Fruit fly (Drosophila melanogaster): ENCODE measurements around the gene CG16986.

CG16986 gene

DNA sequence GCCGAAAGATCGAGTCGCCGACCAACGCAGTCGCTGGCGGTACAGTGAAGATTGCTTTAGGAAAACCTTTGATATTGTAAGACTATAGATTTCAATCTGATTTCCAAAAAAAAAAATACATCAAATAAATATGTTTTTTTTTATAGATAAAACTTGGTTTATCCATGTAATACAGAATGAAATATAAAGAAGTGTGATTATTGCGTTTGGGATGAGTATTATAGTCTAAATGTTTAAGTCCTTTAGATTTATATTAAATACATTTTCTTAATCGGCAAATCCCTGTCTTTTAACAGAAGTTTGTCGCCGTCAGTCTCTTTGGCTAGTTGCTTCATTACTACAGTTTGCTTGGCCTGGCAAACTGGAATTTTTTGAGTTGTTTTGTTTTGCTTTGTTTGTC is 18.3 kb upstream of the CG16986 start (continued):
- TF ChIP-seq CG2116 (GFP tag; optimal IDR thresholded peaks at IDR 0.05), result no peak
- TF ChIP-seq CG12299 (tag; optimal IDR thresholded peaks at IDR 0.05), result no peak
- no peak for TF ChIP-seq CG8765 (GFP tag; IDR thresholded peaks at IDR 0.05)
- TF ChIP-seq H2.0 (GFP tag; IDR thresholded peaks at IDR 0.05), result 0 out of 2 replicates have a peak, but pooled peaks have one; percentile 32
- TF ChIP-seq CG10654 (GFP tag; optimal IDR thresholded peaks at IDR 0.05), result no peak
- no peak for TF ChIP-seq fd102C (GFP tag; optimal IDR thresholded peaks at IDR 0.05)
- TF ChIP-seq CG15073 (GFP tag; optimal IDR thresholded peaks at IDR 0.05), result no peak
- TF ChIP-seq CG17612 (GFP tag; IDR thresholded peaks at IDR 0.05), result no peak
- no peak for TF ChIP-seq gcm (GFP tag; optimal IDR thresholded peaks at IDR 0.05)
- TF ChIP-seq Fer3 (tag; optimal IDR thresholded peaks at IDR 0.05), result no peak
- no peak for TF ChIP-seq Mad (GFP tag; optimal IDR thresholded peaks at IDR 0.05)

DNA sequence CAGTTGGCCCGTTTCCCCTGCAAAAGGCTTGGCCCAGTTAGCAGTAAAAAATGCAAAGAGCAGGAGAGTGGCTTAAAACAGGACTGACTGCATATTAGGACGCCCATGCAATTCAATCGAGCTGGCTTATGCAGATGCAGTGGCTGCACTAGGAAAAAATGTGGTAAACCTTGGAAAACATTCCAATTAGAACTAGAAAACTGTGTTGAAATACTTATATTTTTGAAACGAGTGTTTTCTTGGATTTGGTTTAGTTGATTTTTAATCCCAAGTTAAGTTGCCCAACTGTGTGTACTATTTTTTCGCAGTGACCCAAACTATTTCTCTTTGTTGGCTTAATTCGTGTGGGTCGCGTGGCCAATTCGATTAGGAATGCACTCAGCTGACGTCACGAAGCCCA is 17.8 kb upstream of the CG16986 start:
- no peak for TF ChIP-seq CG12104 (GFP tag; optimal IDR thresholded peaks at IDR 0.05)
- TF ChIP-seq sens (GFP tag), result peak; percentile 73
- peak; percentile 89 for TF ChIP-seq Drgx (GFP tag; IDR thresholded peaks at IDR 0.05)
- TF ChIP-seq CG3726 (GFP tag; IDR thresholded peaks at IDR 0.05), result 0 out of 3 replicates have a peak, but pooled peaks have one; percentile 24
- TF ChIP-seq ranshi (GFP tag; IDR thresholded peaks at IDR 0.05), result no peak
- TF ChIP-seq CG1603 (tag; optimal IDR thresholded peaks at IDR 0.05), result peak; percentile 41
- 0 out of 2 replicates have a peak, but pooled peaks have one; percentile 4 for TF ChIP-seq sens-2 (GFP tag; IDR thresholded peaks at IDR 0.05)
- TF ChIP-seq Ets65A (GFP tag), result peak; percentile 92
- TF ChIP-seq Sox102F (GFP tag; optimal IDR thresholded peaks at IDR 0.05), result peak; percentile 4
- no peak for TF ChIP-seq Hmx (GFP tag; optimal IDR thresholded peaks at IDR 0.05)
- TF ChIP-seq crol (GFP tag; IDR thresholded peaks at IDR 0.05), result peak; percentile 56; the same call in 1 of the 2 replicates
- TF ChIP-seq zfh1 (GFP tag; IDR thresholded peaks at IDR 0.05), result peak; percentile 43; the same call in 1 of the 3 replicates
- 0 out of 3 replicates have a peak, but pooled peaks have one; percentile 17 for TF ChIP-seq sr (GFP tag; IDR thresholded peaks at IDR 0.05)
- no peak for TF ChIP-seq usp (GFP tag; optimal IDR thresholded peaks at IDR 0.05)
- no peak for TF ChIP-seq CG31365 (tag; optimal IDR thresholded peaks at IDR 0.05)
- TF ChIP-seq row (GFP tag; IDR thresholded peaks at IDR 0.05), result no peak
- TF ChIP-seq Neu2 (GFP tag; optimal IDR thresholded peaks at IDR 0.05; ENCODE audit: borderline replicate concordance), result no peak
- no peak for TF ChIP-seq nau (GFP tag; optimal IDR thresholded peaks at IDR 0.05)
- peak; percentile 3 for TF ChIP-seq trem (tag; optimal IDR thresholded peaks at IDR 0.05)
- TF ChIP-seq CG14014 (GFP tag; IDR thresholded peaks at IDR 0.05), result no peak
- TF ChIP-seq amos (GFP tag; IDR thresholded peaks at IDR 0.05; ENCODE audit: partially characterized antibody), result no peak
- TF ChIP-seq Awh (GFP tag; IDR thresholded peaks at IDR 0.05), result peak; percentile 41; the same call in 1 of the 2 replicates
- TF ChIP-seq eve (GFP tag; optimal IDR thresholded peaks at IDR 0.05), result no peak
- no peak for TF ChIP-seq CG4820 (GFP tag; optimal IDR thresholded peaks at IDR 0.05)
- TF ChIP-seq CG7987 (GFP tag; optimal IDR thresholded peaks at IDR 0.05), result no peak
- TF ChIP-seq CG8359 (GFP tag; optimal IDR thresholded peaks at IDR 0.05; ENCODE audit: borderline replicate concordance), result peak; percentile 8
- 0 out of 2 replicates have a peak, but pooled peaks have one; percentile 4 for TF ChIP-seq CG32772 (GFP tag; IDR thresholded peaks at IDR 0.05)
- no peak for TF ChIP-seq jumu (GFP tag; optimal IDR thresholded peaks at IDR 0.05)
- no peak for TF ChIP-seq Fer3 (tag; optimal IDR thresholded peaks at IDR 0.05)
- TF ChIP-seq tap (tag; optimal IDR thresholded peaks at IDR 0.05), result no peak
- peak; percentile 49 for TF ChIP-seq vvl (GFP tag; IDR thresholded peaks at IDR 0.05)
- TF ChIP-seq scrt (GFP tag; optimal IDR thresholded peaks at IDR 0.05), result no peak

All from whole organism, embryonic.